Worm (Caenorhabditis elegans) whole organism, midembryonic: ENCODE data around the gene F12F6.7.

Experiments
- T22C8.4 ChIP-seq: fragments of 200-800 bp; sonication (Bioruptor generic); IDR thresholded peaks from 2 replicates; pipeline ENCODE4 v1.3.6; 2022; ENCODE audit warnings: missing genetic modification characterization, missing compliant biosample characterization
- cog-1 ChIP-seq: sonication (generic microtip); optimal IDR thresholded peaks from 2 replicates; lab custom pipeline; 2016; ENCODE audit warnings: missing genetic modification characterization, missing compliant biosample characterization
- flt-1 ChIP-seq: fragments of 200-800 bp; sonication (Bioruptor generic); IDR thresholded peaks from 2 replicates; pipeline ENCODE4 v1.3.6; 2022; ENCODE audit warnings: missing genetic modification characterization, missing compliant biosample characterization
- klf-2 ChIP-seq: fragments of 200-800 bp; sonication (Bioruptor generic); conservative IDR thresholded peaks from 2 replicates; pipeline ENCODE4 v1.3.6; 2022; ENCODE audit warnings: missing genetic modification reagents, missing genetic modification characterization, missing compliant biosample characterization
- med-1 ChIP-seq: sonication (generic microtip); optimal IDR thresholded peaks from 2 replicates; lab custom pipeline; 2017; ENCODE audit warnings: missing genetic modification characterization, mild to moderate bottlenecking, missing compliant biosample characterization, antibody characterized with exemption, missing genetic modification reagents; ENCODE audit not compliant: insufficient read depth
- ref-1 ChIP-seq: fragments of 200-800 bp; sonication (Bioruptor generic); conservative IDR thresholded peaks from 2 replicates; pipeline ENCODE4 v1.3.6; 2022; ENCODE audit warnings: missing genetic modification reagents, missing genetic modification characterization, missing compliant biosample characterization
- tab-1 ChIP-seq: fragments of 200-800 bp; sonication (Bioruptor generic); IDR thresholded peaks from 2 replicates; pipeline ENCODE4 v1.3.6; 2022; ENCODE audit warnings: missing genetic modification characterization, missing compliant biosample characterization
- ztf-23 ChIP-seq: fragments of 200-800 bp; sonication (Bioruptor generic); IDR thresholded peaks from 2 replicates; pipeline ENCODE4 v1.3.6; 2022; ENCODE audit warnings: missing genetic modification reagents, missing genetic modification characterization, missing compliant biosample characterization
- ztf-29 ChIP-seq: fragments of 200-800 bp; sonication (Bioruptor generic); IDR thresholded peaks from 2 replicates; pipeline ENCODE4 v1.3.6; 2022; ENCODE audit warnings: missing genetic modification reagents, missing genetic modification characterization, missing compliant biosample characterization

F12F6.7 gene

DNA sequence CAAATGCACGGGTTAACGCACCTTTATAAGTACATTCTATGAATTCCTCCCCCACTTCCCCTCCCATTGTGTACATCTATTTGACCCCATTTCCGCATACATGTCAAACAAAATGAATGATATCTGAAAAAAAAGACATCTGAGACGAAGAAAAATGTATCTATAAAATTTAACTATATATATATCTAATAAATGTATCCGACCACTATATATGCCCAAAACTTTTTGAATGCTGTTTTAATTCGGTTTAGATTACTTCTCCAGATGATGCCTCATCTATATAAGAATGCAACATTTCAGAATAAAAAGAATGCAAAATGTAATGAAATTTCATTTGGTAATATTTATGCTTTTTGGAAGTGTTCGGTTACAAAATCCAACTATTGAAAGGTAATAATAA is 16.9 kb upstream of the F12F6.7 start, which contains the start of gene rib-1:
Gene rib-1 (plus strand): TSS at position 301 of the 400 bp plus-strand sequence.
- TF ChIP-seq ztf-23: no peak
- TF ChIP-seq klf-2 (GFP tag; lab: Robert Waterston, UW): no peak

DNA sequence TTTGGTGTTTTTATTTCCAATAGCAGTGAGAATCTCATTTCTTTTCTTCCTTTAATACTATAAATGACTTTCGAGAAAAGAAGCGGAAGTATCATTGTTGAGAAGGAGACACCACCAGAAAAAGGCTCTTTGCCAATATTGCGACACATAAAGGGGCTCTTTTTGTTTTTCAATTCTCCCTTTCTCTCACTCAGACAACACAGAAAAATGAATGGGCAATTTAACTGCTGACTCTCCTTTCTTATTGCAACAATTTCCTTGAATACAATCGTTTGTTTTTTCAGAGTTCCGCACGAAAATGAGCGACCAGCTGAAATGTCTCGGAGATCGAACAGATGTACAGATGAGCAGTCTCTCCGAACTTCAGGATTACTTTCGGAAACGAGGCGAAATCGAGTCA is 12.7 kb upstream of the F12F6.7 start:
- TF ChIP-seq ref-1 (GFP tag; lab: Robert Waterston, UW) (no peak), ztf-23 (no peak), flt-1 (GFP tag; lab: Robert Waterston, UW) (no peak), ztf-29 (GFP tag; lab: Robert Waterston, UW) (no peak), tab-1 (GFP tag; lab: Robert Waterston, UW) (no peak), klf-2 (GFP tag; lab: Robert Waterston, UW) (no peak), med-1 (no peak), T22C8.4 (GFP tag; lab: Robert Waterston, UW) (no peak), cog-1 (tag; lab: Kevin White, UChicago) (no peak)

DNA sequence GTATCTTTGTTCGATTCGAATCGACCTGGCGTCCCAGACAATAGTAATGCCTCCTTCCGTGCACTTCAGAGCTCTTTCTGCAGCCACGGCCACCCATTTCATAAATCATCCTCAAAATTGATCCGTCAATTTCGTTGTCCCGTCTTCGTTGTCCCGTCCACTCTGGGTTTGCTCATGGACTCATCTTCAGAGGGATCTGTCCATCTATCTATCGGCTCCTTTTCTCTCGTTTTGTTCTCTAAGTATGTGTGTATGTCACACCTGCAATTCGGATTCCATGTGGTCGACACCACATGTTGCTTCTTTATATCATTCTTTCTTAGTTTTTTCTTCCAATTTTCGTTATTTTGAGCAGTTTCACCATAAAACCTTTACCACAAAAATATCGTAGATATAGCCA is 10.9 kb upstream of the F12F6.7 start:
- TF ChIP-seq ztf-23 (no peak), flt-1 (GFP tag; lab: Robert Waterston, UW) (no peak), T22C8.4 (GFP tag; lab: Robert Waterston, UW) (no peak), ztf-29 (GFP tag; lab: Robert Waterston, UW) (no peak), cog-1 (tag; lab: Kevin White, UChicago) (no peak), med-1 (no peak), ref-1 (GFP tag; lab: Robert Waterston, UW) (no peak), tab-1 (GFP tag; lab: Robert Waterston, UW) (no peak), klf-2 (GFP tag; lab: Robert Waterston, UW) (no peak)

DNA sequence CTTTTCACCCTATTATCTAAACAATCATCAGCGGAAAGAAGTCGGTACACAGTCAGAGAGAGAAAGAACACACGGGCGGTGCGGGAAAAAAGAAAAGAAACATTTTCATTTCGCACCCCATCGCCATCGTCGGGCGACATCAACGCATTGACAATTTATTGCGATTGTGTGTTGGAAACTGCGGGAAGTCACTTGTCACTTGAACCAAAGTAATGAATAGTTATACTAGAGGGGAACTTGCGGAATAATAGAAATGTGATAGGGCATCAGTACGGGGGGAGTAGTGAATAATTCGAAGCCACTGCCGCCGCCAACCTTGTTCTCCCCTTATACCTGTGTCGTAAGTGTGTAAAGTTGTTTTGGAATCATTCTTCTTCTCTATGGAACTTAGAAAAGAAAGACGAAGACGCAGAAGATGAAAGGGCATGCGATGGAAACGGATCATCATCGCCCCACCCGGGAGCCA is 9.8 kb upstream of the F12F6.7 start:
- TF ChIP-seq ztf-23: no peak

DNA sequence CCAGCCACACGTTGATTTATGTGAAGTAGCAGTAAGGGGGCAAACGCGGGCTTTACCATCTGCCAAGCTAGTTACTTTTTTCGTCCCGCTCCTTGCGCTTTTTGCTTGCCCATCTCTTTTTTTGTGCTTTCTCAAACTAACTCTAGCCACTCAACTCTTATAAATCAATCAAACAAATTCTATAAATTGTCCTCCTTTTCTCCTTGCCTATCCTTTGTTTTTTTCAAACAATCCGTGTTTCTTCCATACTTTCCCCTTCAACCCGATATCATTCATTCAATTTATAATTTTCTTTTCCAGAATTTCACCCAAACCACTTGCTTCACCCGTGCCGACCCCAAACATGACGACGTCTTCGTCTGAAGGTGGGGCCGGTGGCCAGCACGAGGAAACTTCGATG is 8.6 kb upstream of the F12F6.7 start, which contains the start of gene srgp-1:
Gene srgp-1 (plus strand): TSS at position 301 of the 400 bp plus-strand sequence.
- TF ChIP-seq med-1 (no peak), ztf-29 (GFP tag; lab: Robert Waterston, UW) (no peak), klf-2 (GFP tag; lab: Robert Waterston, UW) (no peak), ref-1 (GFP tag; lab: Robert Waterston, UW) (no peak), flt-1 (GFP tag; lab: Robert Waterston, UW) (no peak), cog-1 (tag; lab: Kevin White, UChicago) (no peak), tab-1 (GFP tag; lab: Robert Waterston, UW) (no peak), T22C8.4 (GFP tag; lab: Robert Waterston, UW) (no peak), ztf-23 (no peak)

DNA sequence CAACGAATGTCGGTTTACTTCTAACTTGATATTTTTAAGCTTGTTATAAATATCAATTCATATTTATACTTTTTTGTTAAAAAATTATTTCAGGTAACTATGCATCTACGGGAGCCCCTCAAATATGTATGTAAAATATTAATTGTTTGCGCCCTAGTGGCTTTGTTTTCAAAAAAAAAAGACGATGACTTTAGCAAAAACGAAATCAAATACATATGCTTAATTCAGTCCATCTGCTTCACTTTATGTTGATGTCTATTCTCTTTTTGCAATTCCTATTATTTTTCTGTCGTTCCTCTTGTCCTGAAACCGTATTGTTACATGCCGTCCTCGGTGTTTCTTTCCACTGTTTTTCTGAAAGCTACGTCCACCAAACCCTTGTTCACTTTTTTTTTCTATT is 8.2 kb upstream of the F12F6.7 start:
- no peak for TF ChIP-seq T22C8.4 (GFP tag; lab: Robert Waterston, UW)
- TF ChIP-seq med-1: no peak
- no peak for TF ChIP-seq ztf-23
- no peak for TF ChIP-seq cog-1 (tag; lab: Kevin White, UChicago)

DNA sequence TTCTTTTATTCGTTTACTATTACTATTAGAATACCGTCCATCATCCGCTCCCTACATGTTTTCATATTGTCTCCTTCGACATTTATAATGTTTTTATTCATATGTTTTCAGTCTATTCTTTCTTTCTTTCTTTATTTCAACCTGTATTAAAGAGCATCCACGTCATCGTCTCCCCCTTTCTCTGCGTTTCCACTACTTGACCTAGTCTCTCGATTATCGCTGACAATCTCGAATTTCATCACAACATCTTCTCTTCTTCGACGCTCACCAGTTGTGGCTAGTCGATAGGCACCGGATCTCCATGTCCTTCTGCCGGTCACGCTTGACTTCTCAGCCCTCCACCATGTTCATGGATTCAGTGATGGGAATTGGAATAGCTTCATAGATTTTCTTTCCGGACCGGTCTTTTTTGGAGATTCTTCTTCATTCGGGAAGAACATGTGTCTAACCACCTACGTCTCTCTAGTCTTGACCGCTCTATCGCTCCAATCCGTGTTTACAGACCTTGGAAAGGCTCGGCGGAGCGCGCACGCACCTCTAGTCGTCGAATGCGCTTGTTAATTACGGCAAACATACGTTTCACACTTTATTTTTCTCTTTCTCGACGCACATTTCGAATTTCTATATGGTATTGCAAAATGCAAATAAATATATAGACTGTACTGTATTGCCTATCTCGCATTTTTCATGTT is 6.8 kb upstream of the F12F6.7 start:
- no peak for TF ChIP-seq med-1
- TF ChIP-seq flt-1 (GFP tag; lab: Robert Waterston, UW): no peak
- TF ChIP-seq klf-2 (GFP tag; lab: Robert Waterston, UW): no peak
- TF ChIP-seq ztf-23: no peak
- TF ChIP-seq tab-1 (GFP tag; lab: Robert Waterston, UW): no peak
- no peak for TF ChIP-seq cog-1 (tag; lab: Kevin White, UChicago)
- no peak for TF ChIP-seq T22C8.4 (GFP tag; lab: Robert Waterston, UW)

DNA sequence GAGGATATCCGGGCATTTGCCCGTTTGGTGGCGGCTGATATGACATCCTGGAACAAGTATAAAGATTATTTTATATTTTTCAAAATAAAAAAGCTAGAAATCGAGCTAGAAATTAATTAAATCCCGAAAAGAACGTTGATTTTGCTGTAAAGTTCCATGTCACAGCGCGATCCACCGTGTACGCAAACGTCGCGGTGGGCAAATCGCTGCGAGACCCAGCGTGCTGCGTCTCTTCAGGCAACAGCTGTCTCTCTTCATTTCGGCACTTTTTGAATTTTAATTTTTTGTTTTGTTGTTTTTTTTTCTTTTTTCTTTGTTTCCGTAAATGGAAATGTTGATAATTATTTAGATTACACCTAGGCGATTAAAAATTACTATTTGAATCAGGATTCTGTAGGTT is 4.5 kb upstream of the F12F6.7 start, which contains the start of gene sec-24.1:
Gene sec-24.1 (minus strand): TSS at position 49 of the 400 bp plus-strand sequence.
- TF ChIP-seq ztf-29 (GFP tag; lab: Robert Waterston, UW) (no peak), cog-1 (tag; lab: Kevin White, UChicago) (peak; percentile 75), med-1 (no peak), ref-1 (GFP tag; lab: Robert Waterston, UW) (no peak), flt-1 (GFP tag; lab: Robert Waterston, UW) (no peak), T22C8.4 (GFP tag; lab: Robert Waterston, UW) (no peak), ztf-23 (no peak)

DNA sequence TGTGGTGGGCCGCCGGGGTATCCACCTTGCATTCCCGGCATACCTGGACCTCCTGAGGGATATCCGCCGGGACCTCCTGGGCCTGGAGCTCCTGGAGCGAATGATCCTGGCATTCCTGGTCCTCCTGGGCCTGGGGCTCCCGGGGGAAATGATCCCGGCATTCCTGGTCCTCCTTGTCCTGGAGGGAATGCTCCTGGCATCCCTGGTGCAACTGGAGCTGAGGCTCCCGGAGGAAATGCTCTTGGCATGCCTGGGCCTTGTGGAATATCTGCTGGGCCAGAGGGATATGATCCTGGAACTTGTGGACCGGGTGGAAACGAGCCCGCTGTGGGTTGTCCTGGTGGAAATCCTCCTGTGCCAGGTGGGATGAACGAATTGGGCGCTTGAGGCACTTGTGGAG is 3.4 kb upstream of the F12F6.7 start:
- TF ChIP-seq ztf-29 (GFP tag; lab: Robert Waterston, UW) (no peak), flt-1 (GFP tag; lab: Robert Waterston, UW) (no peak), ztf-23 (no peak), med-1 (no peak), tab-1 (GFP tag; lab: Robert Waterston, UW) (no peak), klf-2 (GFP tag; lab: Robert Waterston, UW) (no peak), cog-1 (tag; lab: Kevin White, UChicago) (no peak), T22C8.4 (GFP tag; lab: Robert Waterston, UW) (no peak), ref-1 (GFP tag; lab: Robert Waterston, UW) (no peak)

DNA sequence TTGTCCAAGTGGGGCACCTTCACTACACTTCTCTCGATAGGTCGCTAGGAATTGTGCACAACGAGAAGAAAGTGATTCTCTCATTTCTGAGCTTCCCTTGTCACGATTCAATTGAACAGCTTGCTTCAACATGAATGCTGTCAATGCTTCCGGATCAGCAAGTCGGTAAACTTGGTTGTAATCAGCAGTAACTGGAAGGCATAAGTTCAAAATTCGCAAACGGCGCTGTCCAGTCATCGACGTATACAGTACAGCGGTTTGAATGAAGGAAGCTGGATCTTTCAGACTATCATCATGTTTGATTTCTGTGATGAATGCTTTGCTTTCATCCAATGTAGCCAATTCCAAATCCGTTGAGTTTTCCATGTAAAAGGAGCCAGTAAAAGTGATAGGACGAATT is 1.5 kb upstream of the F12F6.7 start:
- TF ChIP-seq klf-2 (GFP tag; lab: Robert Waterston, UW) (no peak), ref-1 (GFP tag; lab: Robert Waterston, UW) (no peak), flt-1 (GFP tag; lab: Robert Waterston, UW) (no peak)
